Fruit fly (Drosophila melanogaster) whole organism, pupa: ENCODE measurements around the gene CG7218.
A peak's percentile ranks its signal among the peaks of the same experiment; 100 is the strongest.

ENCODE experiments used
- CG10348 ChIP-seq: fragments of 200-800 bp; sonication (Bioruptor generic); IDR thresholded peaks from 2 replicates; pipeline ENCODE4 v1.3.6; 2022; ENCODE audit warnings: missing biosample characterization, missing genetic modification characterization
- CG12605 ChIP-seq: fragments of 200-800 bp; sonication (Bioruptor generic); IDR thresholded peaks from 2 replicates; pipeline ENCODE4 v1.3.6; 2022; ENCODE audit warnings: missing biosample characterization, missing genetic modification characterization
- CG13204 ChIP-seq: fragments of 200-800 bp; sonication (Bioruptor generic); optimal IDR thresholded peaks from 2 replicates; lab custom pipeline; 2018; ENCODE audit warnings: missing biosample characterization, mild to moderate bottlenecking, missing genetic modification characterization, moderate library complexity
- CG14655 ChIP-seq: fragments of 200-800 bp; sonication (Bioruptor generic); optimal IDR thresholded peaks from 3 replicates; lab custom pipeline; 2017; ENCODE audit warnings: mild to moderate bottlenecking, missing biosample characterization, missing genetic modification reagents, missing genetic modification characterization
- CG15710 ChIP-seq: fragments of 200-800 bp; sonication (Bioruptor generic); optimal IDR thresholded peaks from 2 replicates; lab custom pipeline; 2018; ENCODE audit warnings: missing biosample characterization, mild to moderate bottlenecking, missing genetic modification characterization, moderate library complexity
- CG17806 ChIP-seq: fragments of 200-800 bp; sonication (Bioruptor generic); optimal IDR thresholded peaks from 2 replicates; lab custom pipeline; 2018; ENCODE audit warnings: missing biosample characterization, mild to moderate bottlenecking, missing genetic modification characterization, moderate library complexity
- CG32121 ChIP-seq: fragments of 200-800 bp; sonication (Bioruptor generic); IDR thresholded peaks from 2 replicates; pipeline ENCODE4 v1.3.6; 2022; ENCODE audit warnings: missing biosample characterization, missing genetic modification characterization
- CG34367 ChIP-seq: fragments of 200-800 bp; sonication (Bioruptor generic); optimal IDR thresholded peaks from 2 replicates; lab custom pipeline; 2018; ENCODE audit warnings: missing biosample characterization, mild to moderate bottlenecking, missing genetic modification characterization
- CG4496 ChIP-seq: fragments of 200-800 bp; sonication (Bioruptor generic); IDR thresholded peaks from 3 replicates; pipeline ENCODE4 v1.3.6; 2022; ENCODE audit warnings: missing biosample characterization, missing genetic modification characterization
- CG8159 ChIP-seq: fragments of 200-800 bp; sonication (Bioruptor generic); optimal IDR thresholded peaks from 3 replicates; lab custom pipeline; 2018; ENCODE audit warnings: missing biosample characterization, mild to moderate bottlenecking, missing genetic modification characterization, moderate library complexity
- CG8301 ChIP-seq: fragments of 200-800 bp; sonication (Bioruptor generic); optimal IDR thresholded peaks from 2 replicates; lab custom pipeline; 2018; ENCODE audit warnings: missing biosample characterization, mild to moderate bottlenecking, missing genetic modification characterization
- CG9948 ChIP-seq: fragments of 200-800 bp; sonication (Bioruptor generic); optimal IDR thresholded peaks from 2 replicates; lab custom pipeline; 2018; ENCODE audit warnings: missing biosample characterization, mild to moderate bottlenecking, missing genetic modification characterization, moderate library complexity
- D1 ChIP-seq: fragments of 200-800 bp; sonication (Bioruptor generic); optimal IDR thresholded peaks from 2 replicates; lab custom pipeline; 2018; ENCODE audit warnings: missing biosample characterization, mild to moderate bottlenecking, missing genetic modification characterization, moderate library complexity
- EcR ChIP-seq: fragments of 200-800 bp; sonication (Bioruptor generic); optimal IDR thresholded peaks from 3 replicates; lab custom pipeline; 2019; ENCODE audit warnings: missing biosample characterization, missing genetic modification characterization, mild to moderate bottlenecking, moderate library complexity, missing genetic modification reagents
- Ets98B ChIP-seq: fragments of 200-800 bp; sonication (Bioruptor generic); IDR thresholded peaks from 2 replicates; pipeline ENCODE4 v1.3.6; 2022; ENCODE audit warnings: missing biosample characterization, missing genetic modification characterization
- Pif1A ChIP-seq: fragments of 200-800 bp; sonication (Bioruptor generic); optimal IDR thresholded peaks from 3 replicates; lab custom pipeline; 2016; ENCODE audit warnings: missing biosample characterization, missing genetic modification characterization
- Pif1B ChIP-seq: fragments of 200-800 bp; sonication (Bioruptor generic); optimal IDR thresholded peaks from 3 replicates; lab custom pipeline; 2016; ENCODE audit warnings: missing biosample characterization, missing genetic modification characterization
- Snoo ChIP-seq: fragments of 200-800 bp; sonication (Bioruptor generic); optimal IDR thresholded peaks from 3 replicates; lab custom pipeline; 2017; ENCODE audit warnings: missing biosample characterization, mild to moderate bottlenecking, missing genetic modification characterization, inconsistent platforms
- fd96Ca ChIP-seq: fragments of 200-800 bp; sonication (Bioruptor generic); IDR thresholded peaks from 3 replicates; pipeline ENCODE4 v1.3.6; 2022; ENCODE audit warnings: missing biosample characterization, missing genetic modification characterization
- gl ChIP-seq: fragments of 200-800 bp; sonication (Bioruptor generic); optimal IDR thresholded peaks from 2 replicates; lab custom pipeline; 2018; ENCODE audit warnings: missing biosample characterization, mild to moderate bottlenecking, missing genetic modification characterization
- rn ChIP-seq: fragments of 200-800 bp; sonication (Bioruptor generic); IDR thresholded peaks from 2 replicates; pipeline ENCODE4 v1.3.6; 2022; ENCODE audit warnings: missing biosample characterization, missing genetic modification characterization

The CG7218 gene

dm6 chr3R:18197802-18198148 is 33.6 kb upstream of the CG7218 start:
- TF ChIP-seq CG9948 (tag; lab: Kevin White, UChicago) (no peak), CG13204 (GFP tag; lab: Kevin White, UChicago) (no peak), CG32121 (GFP tag; lab: Robert Waterston, UW) (no peak), gl (no peak), CG17806 (tag; lab: Kevin White, UChicago) (no peak), CG15710 (tag; lab: Kevin White, UChicago) (no peak), CG10348 (GFP tag; lab: Robert Waterston, UW) (no peak), CG34367 (tag; lab: Kevin White, UChicago) (no peak), CG12605 (GFP tag; lab: Robert Waterston, UW) (no peak), Ets98B (no peak), CG14655 (GFP tag; lab: Kevin White, UChicago) (no peak), fd96Ca (no peak), CG8159 (tag; lab: Kevin White, UChicago) (no peak), CG4496 (GFP tag; lab: Robert Waterston, UW) (no peak)
- TF ChIP-seq, all 21 proteins: peak for 0

- TF ChIP-seq rn (GFP tag; lab: Robert Waterston, UW) (no peak), CG15710 (tag; lab: Kevin White, UChicago) (peak; percentile 72), CG9948 (tag; lab: Kevin White, UChicago) (peak; percentile 42), gl (peak; percentile 97), Snoo (tag; lab: Kevin White, UChicago) (peak; percentile 41), CG34367 (tag; lab: Kevin White, UChicago) (peak; percentile 82), CG8159 (tag; lab: Kevin White, UChicago) (peak; percentile 60), CG32121 (GFP tag; lab: Robert Waterston, UW) (no peak), CG10348 (GFP tag; lab: Robert Waterston, UW) (no peak), CG17806 (tag; lab: Kevin White, UChicago) (peak; percentile 70), CG8301 (peak; percentile 71), Ets98B (no peak), CG12605 (GFP tag; lab: Robert Waterston, UW) (no peak), CG13204 (GFP tag; lab: Kevin White, UChicago) (peak; percentile 95), EcR (GFP tag; lab: Kevin White, UChicago) (peak; percentile 72), D1 (peak; percentile 68), CG14655 (GFP tag; lab: Kevin White, UChicago) (peak; percentile 73), CG4496 (GFP tag; lab: Robert Waterston, UW) (no peak), fd96Ca (no peak), Pif1A (GFP tag; lab: Kevin White, UChicago) (peak; percentile 90), Pif1B (peak; percentile 86)
These were observed 33.0 kb upstream of the CG7218 start for dm6 chr3R:18196991-18197801.

- TF ChIP-seq fd96Ca: no peak
- no peak for TF ChIP-seq Pif1A (GFP tag; lab: Kevin White, UChicago)
- no peak for TF ChIP-seq CG9948 (tag; lab: Kevin White, UChicago)
- no peak for TF ChIP-seq Ets98B
- TF ChIP-seq gl: no peak
- no peak for TF ChIP-seq Pif1B
- TF ChIP-seq CG14655 (GFP tag; lab: Kevin White, UChicago): no peak
- no peak for TF ChIP-seq CG15710 (tag; lab: Kevin White, UChicago)
- no peak for TF ChIP-seq CG8159 (tag; lab: Kevin White, UChicago)
- no peak for TF ChIP-seq rn (GFP tag; lab: Robert Waterston, UW)
- no peak for TF ChIP-seq CG13204 (GFP tag; lab: Kevin White, UChicago)
- TF ChIP-seq CG4496 (GFP tag; lab: Robert Waterston, UW): no peak
- TF ChIP-seq CG10348 (GFP tag; lab: Robert Waterston, UW): no peak
- no peak for TF ChIP-seq D1
- TF ChIP-seq Snoo (tag; lab: Kevin White, UChicago): no peak
- no peak for TF ChIP-seq CG12605 (GFP tag; lab: Robert Waterston, UW)
- no peak for TF ChIP-seq CG17806 (tag; lab: Kevin White, UChicago)
- TF ChIP-seq CG34367 (tag; lab: Kevin White, UChicago): no peak
- no peak for TF ChIP-seq CG32121 (GFP tag; lab: Robert Waterston, UW)
- TF ChIP-seq EcR (GFP tag; lab: Kevin White, UChicago): no peak
These were observed 32.4 kb upstream of the CG7218 start for dm6 chr3R:18196622-18196990.

- TF ChIP-seq CG12605 (GFP tag; lab: Robert Waterston, UW) (no peak), gl (no peak), Ets98B (no peak), CG10348 (GFP tag; lab: Robert Waterston, UW) (no peak), CG13204 (GFP tag; lab: Kevin White, UChicago) (no peak), CG32121 (GFP tag; lab: Robert Waterston, UW) (no peak), rn (GFP tag; lab: Robert Waterston, UW) (no peak), Pif1B (no peak), CG17806 (tag; lab: Kevin White, UChicago) (no peak)
These were observed 31.1 kb upstream of the CG7218 start for dm6 chr3R:18195295-18195694.

- TF ChIP-seq Pif1A (GFP tag; lab: Kevin White, UChicago) (no peak), CG8301 (no peak), gl (no peak), fd96Ca (no peak), EcR (GFP tag; lab: Kevin White, UChicago) (no peak)
These were observed 27.7 kb upstream of the CG7218 start, which contains the start of gene CG14313 for dm6 chr3R:18191867-18192266. TSS of gene CG14313 (minus strand) at chr3R:18191967.

- no peak for TF ChIP-seq CG14655 (GFP tag; lab: Kevin White, UChicago)
- peak; percentile 85 for TF ChIP-seq CG15710 (tag; lab: Kevin White, UChicago)
- peak; percentile 85 for TF ChIP-seq Snoo (tag; lab: Kevin White, UChicago)
- TF ChIP-seq CG8301: peak; percentile 79
- peak; percentile 32 for TF ChIP-seq Pif1B
- peak; percentile 61 for TF ChIP-seq CG12605 (GFP tag; lab: Robert Waterston, UW)
- TF ChIP-seq CG13204 (GFP tag; lab: Kevin White, UChicago): no peak
- TF ChIP-seq Pif1A (GFP tag; lab: Kevin White, UChicago): no peak
- TF ChIP-seq CG9948 (tag; lab: Kevin White, UChicago): peak; percentile 84
- no peak for TF ChIP-seq D1
- peak; percentile 84 for TF ChIP-seq CG8159 (tag; lab: Kevin White, UChicago)
- peak; percentile 14 for TF ChIP-seq gl
- TF ChIP-seq EcR (GFP tag; lab: Kevin White, UChicago): no peak
- peak; percentile 69; the same call in 1 of the 2 replicates for TF ChIP-seq CG10348 (GFP tag; lab: Robert Waterston, UW)
- peak; percentile 63 for TF ChIP-seq rn (GFP tag; lab: Robert Waterston, UW)
- TF ChIP-seq CG17806 (tag; lab: Kevin White, UChicago): peak; percentile 84
- TF ChIP-seq Ets98B: peak; percentile 82
- TF ChIP-seq fd96Ca: peak; percentile 77; the same call in 2 of the 3 replicates
- TF ChIP-seq CG34367 (tag; lab: Kevin White, UChicago): peak; percentile 62
- peak; percentile 71 for TF ChIP-seq CG32121 (GFP tag; lab: Robert Waterston, UW)
- peak; percentile 82 for TF ChIP-seq CG4496 (GFP tag; lab: Robert Waterston, UW)
- TF ChIP-seq, all 21 proteins: peak for 16
These were observed 24.5 kb upstream of the CG7218 start, which contains the start of the genes CG12321 and MED17 for dm6 chr3R:18188702-18189125. TSS of gene CG12321 (minus strand) at chr3R:18188707. TSS of gene MED17 (plus strand) at chr3R:18189072.
